Fruit fly (Drosophila melanogaster) whole organism, prepupa: Measurements from ENCODE around the gene CG6765.

Experiments
- CG1621 ChIP-seq: fragments of 200-800 bp; sonication (Bioruptor generic); optimal IDR thresholded peaks from 3 replicates; lab custom pipeline; 2018; ENCODE audit warnings: missing biosample characterization, mild to moderate bottlenecking, missing genetic modification characterization
- CG6792 ChIP-seq: fragments of 200-800 bp; sonication (Bioruptor generic); optimal IDR thresholded peaks from 3 replicates; lab custom pipeline; 2016; ENCODE audit warnings: missing biosample characterization, missing genetic modification characterization
- Sox102F ChIP-seq: fragments of 200-800 bp; sonication (Bioruptor generic); optimal IDR thresholded peaks from 2 replicates; lab custom pipeline; 2016; ENCODE audit warnings: missing biosample characterization, mild to moderate bottlenecking, missing genetic modification characterization

DNA sequence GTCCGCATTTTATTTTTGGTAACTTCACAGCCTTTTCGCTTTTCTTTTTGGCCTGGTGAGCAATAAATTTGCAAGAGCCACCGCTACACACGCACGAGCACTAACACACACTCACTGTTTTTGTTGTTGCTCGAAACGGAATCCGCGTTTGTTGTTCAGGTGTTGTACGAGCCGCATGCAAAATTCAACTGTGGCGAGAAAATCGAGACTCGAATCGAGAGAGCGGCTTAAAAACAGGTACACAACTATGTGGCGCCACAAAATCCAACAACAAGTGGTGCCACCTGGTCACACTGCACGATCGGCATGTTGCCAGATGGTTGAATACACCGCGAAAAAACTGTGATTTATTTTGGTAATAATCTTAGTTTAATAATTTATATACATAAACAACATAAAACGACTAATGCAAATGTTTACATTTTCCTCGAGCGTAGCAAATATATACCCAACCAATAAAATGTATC lies 5.6 kb upstream of the CG6765 start, which contains the start of gene CG43163:
- TF ChIP-seq CG1621 (tag; lab: Kevin White, UChicago) = peak; percentile 36
- TF ChIP-seq CG6792 (GFP tag; lab: Kevin White, UChicago) = peak; percentile 56
- no peak for TF ChIP-seq Sox102F (GFP tag; lab: Kevin White, UChicago)
